Worm (Caenorhabditis elegans) whole organism, early embryonic: ENCODE results near the gene immp-2.

ENCODE experiments used
- ama-1 ChIP-seq: fragments of 150-350 bp; optimal IDR thresholded peaks from 2 replicates; lab custom pipeline; 2014
- pes-1 ChIP-seq: fragments of 200-800 bp; sonication (Bioruptor generic); IDR thresholded peaks from 2 replicates; pipeline ENCODE4 v1.3.6; 2022; ENCODE audit warnings: missing genetic modification reagents, missing genetic modification characterization, missing compliant biosample characterization
- tbx-11 ChIP-seq: fragments of 200-800 bp; sonication (Bioruptor generic); IDR thresholded peaks from 2 replicates; pipeline ENCODE4 v1.3.6; 2022; ENCODE audit warnings: missing genetic modification characterization, missing compliant biosample characterization

DNA sequence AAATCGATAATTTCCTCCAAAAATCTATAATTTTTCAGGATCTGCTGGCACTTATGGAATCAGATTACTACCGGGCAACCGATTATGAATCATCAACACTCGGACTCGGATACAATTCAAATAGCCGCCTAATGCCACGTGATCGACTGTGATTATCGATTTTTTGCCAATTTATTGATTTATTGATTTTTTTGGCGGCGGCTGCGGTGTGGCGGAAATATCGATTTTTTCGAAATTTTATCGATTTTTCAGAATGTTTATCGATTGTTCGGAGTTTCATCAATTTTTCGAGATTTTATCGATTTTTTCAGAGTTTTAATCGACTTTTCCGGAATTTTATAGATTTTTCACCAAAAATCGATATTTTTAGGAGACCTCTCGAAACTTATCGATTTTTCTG lies 22.1 kb downstream of the immp-2 start:
- TF ChIP-seq ama-1 (no peak), pes-1 (GFP tag; lab: Robert Waterston, UW) (no peak), tbx-11 (GFP tag; lab: Robert Waterston, UW) (no peak)
